Worm (Caenorhabditis elegans): ENCODE results near the gene abu-9.

- no peak for TF ChIP-seq tra-4 (tag; optimal IDR thresholded peaks at IDR 0.05)
- no peak for TF ChIP-seq ceh-36 (tag; optimal IDR thresholded peaks at IDR 0.05)
- TF ChIP-seq ama-1 (optimal IDR thresholded peaks at IDR 0.05) = no peak
- TF ChIP-seq pes-1 (GFP tag; IDR thresholded peaks at IDR 0.05) = no peak
- TF ChIP-seq hmbx-1 (tag; optimal IDR thresholded peaks at IDR 0.05) = no peak
- no peak for TF ChIP-seq ets-7 (tag; optimal IDR thresholded peaks at IDR 0.05)
- no peak for TF ChIP-seq aly-1 (tag; optimal IDR thresholded peaks at IDR 0.05)
These were observed 14.3 kb upstream of the abu-9 start, which contains the start of gene R09F10.5 for ce11 chrX:8307600-8307999.

Data from whole organism, early embryonic.